Fruit fly (Drosophila melanogaster) whole organism, embryonic: ENCODE data around the gene CG9132.

Source experiments
- Atf6 ChIP-seq: fragments of 200-800 bp; sonication (Bioruptor generic); IDR thresholded peaks from 2 replicates; pipeline ENCODE4 v1.3.6; 2022; ENCODE audit warnings: missing biosample characterization, missing genetic modification characterization
- CG13424 ChIP-seq: fragments of 200-800 bp; sonication (Bioruptor generic); optimal IDR thresholded peaks from 2 replicates; lab custom pipeline; 2019; ENCODE audit warnings: missing biosample characterization, mild to moderate bottlenecking, missing genetic modification characterization, moderate library complexity
- CG13894 ChIP-seq: fragments of 200-800 bp; sonication (Bioruptor generic); optimal IDR thresholded peaks from 3 replicates; lab custom pipeline; 2018; ENCODE audit warnings: missing biosample characterization, mild to moderate bottlenecking, missing genetic modification characterization, moderate library complexity
- CG14050 ChIP-seq: fragments of 200-800 bp; sonication (Bioruptor generic); IDR thresholded peaks from 3 replicates; pipeline ENCODE4 v1.3.6; 2022; ENCODE audit warnings: missing biosample characterization, missing genetic modification characterization
- CG14860 ChIP-seq: fragments of 200-800 bp; sonication (Bioruptor generic); IDR thresholded peaks from 3 replicates; pipeline ENCODE4 v1.3.6; 2022; ENCODE audit warnings: missing biosample characterization, missing genetic modification characterization; ENCODE audit not compliant: partially characterized antibody
- CG14965 ChIP-seq: fragments of 200-800 bp; sonication (Bioruptor generic); optimal IDR thresholded peaks from 2 replicates; lab custom pipeline; 2016; ENCODE audit warnings: missing biosample characterization, missing genetic modification characterization, borderline replicate concordance
- CG17568 ChIP-seq: fragments of 200-800 bp; sonication (Bioruptor generic); optimal IDR thresholded peaks from 2 replicates; lab custom pipeline; 2018; ENCODE audit warnings: missing biosample characterization, mild to moderate bottlenecking, missing genetic modification characterization, moderate library complexity
- CG17912 ChIP-seq: fragments of 200-800 bp; sonication (Bioruptor generic); optimal IDR thresholded peaks from 2 replicates; lab custom pipeline; 2018; ENCODE audit warnings: missing biosample characterization, mild to moderate bottlenecking, missing genetic modification characterization
- CG18599 ChIP-seq: fragments of 200-800 bp; sonication (Bioruptor generic); optimal IDR thresholded peaks from 3 replicates; lab custom pipeline; 2017; ENCODE audit warnings: missing biosample characterization, missing genetic modification characterization, mild to moderate bottlenecking, moderate library complexity, missing genetic modification reagents
- CG18619 ChIP-seq: fragments of 200-800 bp; sonication (Bioruptor generic); optimal IDR thresholded peaks from 3 replicates; lab custom pipeline; 2017; ENCODE audit warnings: missing biosample characterization, mild to moderate bottlenecking, missing genetic modification characterization
- CG30403 ChIP-seq: fragments of 200-800 bp; sonication (Bioruptor generic); optimal IDR thresholded peaks from 3 replicates; lab custom pipeline; 2016; ENCODE audit warnings: missing biosample characterization, missing genetic modification characterization
- CG34376 ChIP-seq: fragments of 200-800 bp; sonication (Bioruptor generic); optimal IDR thresholded peaks from 2 replicates; lab custom pipeline; 2018; ENCODE audit warnings: missing biosample characterization, mild to moderate bottlenecking, missing genetic modification characterization
- CG4424 ChIP-seq: fragments of 200-800 bp; sonication (Bioruptor generic); optimal IDR thresholded peaks from 3 replicates; lab custom pipeline; 2016; ENCODE audit warnings: missing biosample characterization, missing genetic modification characterization
- CG4854 ChIP-seq: fragments of 200-800 bp; sonication (Bioruptor generic); optimal IDR thresholded peaks from 2 replicates; lab custom pipeline; 2016; ENCODE audit warnings: missing biosample characterization, missing genetic modification characterization, inconsistent platforms
- CG7839 ChIP-seq: fragments of 200-800 bp; sonication (Bioruptor generic); optimal IDR thresholded peaks from 3 replicates; lab custom pipeline; 2018; ENCODE audit warnings: missing biosample characterization, mild to moderate bottlenecking, missing genetic modification characterization, moderate library complexity
- Eip74EF ChIP-seq, 2 experiments: fragments of 200-800 bp in 1 of 2; fragments of >200 bp in 1 of 2; sonication (Bioruptor generic) in 1 of 2; optimal IDR thresholded peaks; 2 replicates each; lab custom pipeline; 2017 to 2019; ENCODE audit warnings: missing biosample characterization in 2 of 2, missing genetic modification characterization in 2 of 2, mild to moderate bottlenecking in 1 of 2, moderate library complexity in 1 of 2
- Ets97D ChIP-seq: fragments of 200-800 bp; sonication (Bioruptor generic); optimal IDR thresholded peaks from 3 replicates; lab custom pipeline; 2016; ENCODE audit warnings: missing biosample characterization, missing genetic modification characterization
- Gsc ChIP-seq: fragments of 200-800 bp; sonication (Bioruptor generic); IDR thresholded peaks from 2 replicates; pipeline ENCODE4 v1.3.6; 2022; ENCODE audit warnings: missing biosample characterization, missing genetic modification characterization
- HHEX ChIP-seq: fragments of 200-800 bp; sonication (Bioruptor generic); optimal IDR thresholded peaks from 3 replicates; lab custom pipeline; 2017; ENCODE audit warnings: missing biosample characterization, mild to moderate bottlenecking, missing genetic modification characterization, missing genetic modification reagents
- Hand ChIP-seq: fragments of 200-800 bp; sonication (Bioruptor generic); optimal IDR thresholded peaks from 2 replicates; lab custom pipeline; 2017; ENCODE audit warnings: mild to moderate bottlenecking, missing biosample characterization, missing genetic modification reagents, missing genetic modification characterization
- Kr ChIP-seq: fragments of 200-800 bp; sonication (Bioruptor generic); optimal IDR thresholded peaks from 2 replicates; lab custom pipeline; 2017; ENCODE audit warnings: missing biosample characterization, mild to moderate bottlenecking, missing genetic modification characterization
- NC2β ChIP-seq: fragments of 200-800 bp; sonication (Bioruptor generic); optimal IDR thresholded peaks from 2 replicates; lab custom pipeline; 2016; ENCODE audit warnings: missing biosample characterization, missing genetic modification characterization
- Pdp1 ChIP-seq, 2 experiments: fragments of 200-800 bp; sonication (Bioruptor generic); optimal IDR thresholded peaks; 3 replicates each; lab custom pipeline; 2016; ENCODE audit warnings: missing biosample characterization in 2 of 2, missing genetic modification characterization in 2 of 2, mild to moderate bottlenecking in 1 of 2, moderate library complexity in 1 of 2
- Sin3A ChIP-seq: fragments of >200 bp; optimal IDR thresholded peaks from 2 replicates; lab custom pipeline; 2018
- ap ChIP-seq: fragments of 200-800 bp; sonication (Bioruptor generic); IDR thresholded peaks from 2 replicates; pipeline ENCODE4 v1.3.6; 2022; ENCODE audit warnings: missing biosample characterization, missing genetic modification characterization
- ara ChIP-seq: fragments of 200-800 bp; sonication (Bioruptor generic); IDR thresholded peaks from 2 replicates; pipeline ENCODE4 v1.3.6; 2022; ENCODE audit warnings: missing biosample characterization, missing genetic modification characterization
- bowl ChIP-seq: fragments of 200-800 bp; sonication (Bioruptor generic); IDR thresholded peaks from 2 replicates; pipeline ENCODE4 v1.3.6; 2022; ENCODE audit warnings: missing biosample characterization, missing genetic modification characterization
- cato ChIP-seq: fragments of 200-800 bp; sonication (Bioruptor generic); optimal IDR thresholded peaks from 2 replicates; lab custom pipeline; 2016; ENCODE audit warnings: missing biosample characterization, missing genetic modification characterization, borderline replicate concordance
- chinmo ChIP-seq: fragments of 200-800 bp; sonication (Bioruptor generic); IDR thresholded peaks from 4 replicates; pipeline ENCODE4 v1.3.6; 2022; ENCODE audit warnings: missing biosample characterization, missing genetic modification characterization; ENCODE audit not compliant: partially characterized antibody
- crol ChIP-seq: fragments of 200-800 bp; sonication (Bioruptor generic); IDR thresholded peaks from 2 replicates; pipeline ENCODE4 v1.3.6; 2022; ENCODE audit warnings: missing biosample characterization, missing genetic modification characterization
- danr ChIP-seq: fragments of 200-800 bp; sonication (Bioruptor generic); IDR thresholded peaks from 2 replicates; pipeline ENCODE4 v1.3.6; 2022; ENCODE audit warnings: missing biosample characterization, missing genetic modification characterization
- exex ChIP-seq: fragments of 200-800 bp; sonication (Bioruptor generic); optimal IDR thresholded peaks from 4 replicates; lab custom pipeline; 2018; ENCODE audit warnings: missing biosample characterization, mild to moderate bottlenecking, missing genetic modification characterization, moderate library complexity
- fru ChIP-seq: fragments of >200 bp; optimal IDR thresholded peaks from 2 replicates; lab custom pipeline; 2017
- gce ChIP-seq: fragments of 200-800 bp; sonication (Bioruptor generic); IDR thresholded peaks from 3 replicates; pipeline ENCODE4 v1.3.6; 2022; ENCODE audit warnings: missing biosample characterization, missing genetic modification characterization
- grn ChIP-seq: fragments of 200-800 bp; sonication (Bioruptor generic); optimal IDR thresholded peaks from 3 replicates; lab custom pipeline; 2017; ENCODE audit warnings: missing biosample characterization, missing genetic modification characterization
- gsb-n ChIP-seq: fragments of 200-800 bp; sonication (Bioruptor generic); optimal IDR thresholded peaks from 3 replicates; lab custom pipeline; 2018; ENCODE audit warnings: missing biosample characterization, mild to moderate bottlenecking, missing genetic modification characterization
- inv ChIP-seq: fragments of 200-800 bp; sonication (Bioruptor generic); IDR thresholded peaks from 2 replicates; pipeline ENCODE4 v1.3.6; 2022; ENCODE audit warnings: missing biosample characterization, missing genetic modification characterization; ENCODE audit not compliant: partially characterized antibody
- lilli ChIP-seq: fragments of 200-800 bp; sonication (Bioruptor generic); optimal IDR thresholded peaks from 3 replicates; lab custom pipeline; 2016; ENCODE audit warnings: missing biosample characterization, missing genetic modification characterization
- mirr ChIP-seq: fragments of 200-800 bp; sonication (Bioruptor generic); optimal IDR thresholded peaks from 3 replicates; lab custom pipeline; 2018; ENCODE audit warnings: missing biosample characterization, mild to moderate bottlenecking, missing genetic modification characterization
- pita ChIP-seq: fragments of 200-800 bp; sonication (Bioruptor generic); optimal IDR thresholded peaks from 2 replicates; lab custom pipeline; 2017; ENCODE audit warnings: missing biosample characterization, mild to moderate bottlenecking, missing genetic modification characterization
- ranshi ChIP-seq: fragments of 200-800 bp; sonication (Bioruptor generic); IDR thresholded peaks from 2 replicates; pipeline ENCODE4 v1.3.6; 2022; ENCODE audit warnings: missing biosample characterization, missing genetic modification characterization
- sd ChIP-seq: fragments of 200-800 bp; sonication (Bioruptor generic); optimal IDR thresholded peaks from 3 replicates; lab custom pipeline; 2018; ENCODE audit warnings: missing biosample characterization, mild to moderate bottlenecking, missing genetic modification characterization, moderate library complexity
- seq ChIP-seq: fragments of 200-800 bp; sonication (Bioruptor generic); IDR thresholded peaks from 2 replicates; pipeline ENCODE4 v1.3.6; 2022; ENCODE audit warnings: missing biosample characterization, missing genetic modification characterization
- stc ChIP-seq: fragments of 200-800 bp; sonication (Bioruptor generic); IDR thresholded peaks from 2 replicates; pipeline ENCODE4 v1.3.6; 2022; ENCODE audit warnings: missing biosample characterization, missing genetic modification characterization
- stwl ChIP-seq: fragments of 200-800 bp; sonication (Bioruptor generic); optimal IDR thresholded peaks from 3 replicates; lab custom pipeline; 2018; ENCODE audit warnings: missing biosample characterization, mild to moderate bottlenecking, missing genetic modification characterization, moderate library complexity
- sug ChIP-seq: fragments of 200-800 bp; optimal IDR thresholded peaks from 2 replicates; lab custom pipeline; 2019; ENCODE audit warnings: missing biosample characterization, mild to moderate bottlenecking, missing genetic modification characterization, moderate library complexity
- twi ChIP-seq: fragments of 200-800 bp; optimal IDR thresholded peaks from 2 replicates; lab custom pipeline; 2019; ENCODE audit warnings: missing biosample characterization, mild to moderate bottlenecking, missing genetic modification characterization, moderate library complexity
- zen2 ChIP-seq: fragments of 200-800 bp; sonication (Bioruptor generic); IDR thresholded peaks from 3 replicates; pipeline ENCODE4 v1.3.6; 2022; ENCODE audit warnings: missing biosample characterization, missing genetic modification characterization; ENCODE audit not compliant: partially characterized antibody

The CG9132 gene

dm6 chrX:16749324-16749723 lies 51.2 kb downstream of the CG9132 start (continued):
- TF ChIP-seq gce (GFP tag; lab: Robert Waterston, UW) (no peak), stc (GFP tag; lab: Robert Waterston, UW) (no peak), CG13424 (tag; lab: Kevin White, UChicago) (no peak), CG4854 (no peak), Atf6 (GFP tag; lab: Robert Waterston, UW) (no peak), crol (GFP tag; lab: Robert Waterston, UW) (peak; percentile 51), seq (GFP tag; lab: Robert Waterston, UW) (no peak), zen2 (GFP tag; lab: Robert Waterston, UW) (no peak), inv (no peak), Eip74EF (GFP tag; optimal IDR thresholded peaks at IDR 0.05; lab: Kevin White, UChicago) (no peak), stwl (tag; lab: Kevin White, UChicago) (no peak)
- TF ChIP-seq, all 482 proteins: peak for 10

dm6 chrX:16747467-16747866 lies 53.0 kb downstream of the CG9132 start:
- TF ChIP-seq CG34376 (GFP tag; lab: Kevin White, UChicago) (peak; percentile 82), fru (lab: Kevin White, UChicago) (no peak), ara (GFP tag; lab: Robert Waterston, UW) (no peak), sd (peak; percentile 58), CG14860 (GFP tag; lab: Robert Waterston, UW) (no peak), bowl (GFP tag; lab: Robert Waterston, UW) (no peak), twi (tag; lab: Kevin White, UChicago) (no peak), ap (GFP tag; lab: Robert Waterston, UW) (no peak), Ets97D (GFP tag; lab: Kevin White, UChicago) (no peak), CG4424 (GFP tag; lab: Kevin White, UChicago) (no peak), NC2β (no peak), CG13894 (tag; lab: Kevin White, UChicago) (peak; percentile 8), Sin3A (no peak), HHEX (GFP tag; lab: Kevin White, UChicago) (no peak), Hand (GFP tag; lab: Kevin White, UChicago) (no peak), Kr (GFP tag; lab: Kevin White, UChicago) (no peak), gsb-n (no peak), CG30403 (no peak), danr (GFP tag; lab: Robert Waterston, UW) (no peak), CG18599 (GFP tag; lab: Kevin White, UChicago) (peak; percentile 3), CG17912 (GFP tag; lab: Kevin White, UChicago) (no peak), cato (GFP tag; lab: Kevin White, UChicago) (no peak), Gsc (GFP tag; lab: Robert Waterston, UW) (no peak), CG17568 (no peak), grn (peak; percentile 77), Pdp1 (GFP tag; optimal IDR thresholded peaks at IDR 0.05; lab: Kevin White, UChicago) (peak in 1 of 2 experiments; percentile 29), pita (GFP tag; lab: Kevin White, UChicago) (no peak), sug (peak; percentile 66), exex (tag; lab: Kevin White, UChicago) (peak; percentile 92), CG14965 (GFP tag; lab: Kevin White, UChicago) (no peak), mirr (GFP tag; lab: Kevin White, UChicago) (peak; percentile 61), lilli (GFP tag; lab: Kevin White, UChicago) (no peak), chinmo (GFP tag; lab: Robert Waterston, UW) (no peak), CG14050 (GFP tag; lab: Robert Waterston, UW) (no peak), ranshi (GFP tag; lab: Robert Waterston, UW) (no peak), CG18619 (no peak), CG7839 (tag; lab: Kevin White, UChicago) (no peak)
